Worm (Caenorhabditis elegans) whole organism, L4/young adult: ENCODE data around the gene plx-2.

Experiments used
- W03F9.2 ChIP-seq: fragments of 150-350 bp; optimal IDR thresholded peaks from 2 replicates; lab custom pipeline; 2014; ENCODE audit warnings: missing biosample characterization, missing genetic modification characterization
- dao-5 ChIP-seq: sonication (generic microtip); optimal IDR thresholded peaks from 2 replicates; lab custom pipeline; 2016; ENCODE audit warnings: missing genotype, missing genetic modification characterization, moderate library complexity, missing compliant biosample characterization
- him-1 ChIP-seq: sonication (generic microtip); optimal IDR thresholded peaks from 2 replicates; lab custom pipeline; 2016; ENCODE audit warnings: missing genotype, missing genetic modification reagents, missing genetic modification characterization, missing compliant biosample characterization

plx-2 gene

DNA sequence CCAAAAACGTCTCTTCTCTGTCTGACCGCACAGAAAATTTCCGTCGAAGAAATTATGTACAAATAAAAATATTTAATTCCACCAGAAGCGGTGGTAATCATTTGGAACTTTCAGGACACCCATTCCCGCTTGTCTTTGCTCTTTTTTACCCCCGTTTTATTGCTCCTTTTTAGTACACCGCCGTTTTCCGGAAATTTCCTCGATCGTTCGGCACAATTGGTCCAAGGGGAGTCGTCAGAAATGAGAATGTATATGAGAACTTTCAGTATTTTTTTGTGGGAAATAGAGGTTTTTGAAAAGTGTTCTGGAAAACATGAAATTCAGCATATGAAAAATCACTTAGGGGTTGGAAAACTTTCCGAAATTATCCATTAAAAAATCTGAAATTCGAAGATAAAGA, 43.9 kb downstream of the plx-2 start:
- no peak for TF ChIP-seq dao-5 (tag; lab: Kevin White, UChicago)

DNA sequence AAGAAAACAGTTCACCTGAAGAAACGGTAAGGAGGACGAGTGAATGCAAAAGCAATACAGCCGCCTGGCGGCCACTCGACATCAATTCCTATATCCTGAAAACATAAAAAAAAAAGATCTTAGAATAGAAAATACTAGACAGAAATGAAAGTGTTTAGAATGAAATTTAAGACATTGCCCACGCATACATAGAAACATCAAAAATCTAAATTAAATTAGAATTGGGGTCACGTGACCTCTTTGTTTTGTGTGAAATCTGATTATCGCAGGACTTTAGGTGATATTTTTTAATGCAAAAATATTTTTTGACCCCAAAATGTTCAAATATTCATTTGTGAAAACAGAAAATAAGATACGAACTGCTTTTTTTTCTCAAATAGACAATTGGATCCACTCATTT, 46.9 kb downstream of the plx-2 start, which contains the start of gene acr-20:
TSS of gene acr-20 (minus strand) at position 101 of the 400 bp plus-strand sequence.
- no peak for TF ChIP-seq W03F9.2 (tag; lab: Kevin White, UChicago)
- TF ChIP-seq dao-5 (tag; lab: Kevin White, UChicago), result no peak
- no peak for TF ChIP-seq him-1

DNA sequence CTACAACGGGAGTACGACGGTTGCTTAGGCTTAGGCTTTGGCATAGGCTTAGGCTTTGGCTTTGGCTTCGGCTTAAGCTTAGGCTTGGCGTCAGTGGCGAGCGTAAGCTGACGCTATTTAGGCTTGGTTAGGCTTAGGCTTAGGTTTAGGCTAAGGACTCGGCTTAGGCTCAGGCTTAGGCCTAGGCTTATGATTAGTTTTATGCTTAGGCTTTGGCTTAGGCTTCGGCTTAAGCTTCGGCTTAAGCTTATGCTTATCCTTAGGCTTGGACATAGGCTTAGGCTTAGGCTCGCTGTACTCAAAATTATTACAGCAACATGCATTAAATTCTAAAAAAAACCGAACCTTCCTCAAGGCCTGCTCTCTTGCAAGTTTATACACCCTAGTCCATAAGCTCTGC, 50.1 kb downstream of the plx-2 start:
- TF ChIP-seq dao-5 (tag; lab: Kevin White, UChicago) (no peak), W03F9.2 (tag; lab: Kevin White, UChicago) (no peak), him-1 (no peak)
